Worm (Caenorhabditis elegans) whole organism, mixed stage, embryonic: Measurements from ENCODE around the gene F52B11.2.
A peak's percentile ranks its signal among the peaks of the same experiment; 100 is the strongest.

ENCODE experiments used
- M03D4.4 ChIP-seq: sonication (generic microtip); optimal IDR thresholded peaks from 2 replicates; lab custom pipeline; 2017; ENCODE audit warnings: mild to moderate bottlenecking, missing genetic modification characterization, missing compliant biosample characterization
- bed-3 ChIP-seq: fragments of 200-800 bp; sonication (Bioruptor generic); optimal IDR thresholded peaks from 3 replicates; lab custom pipeline; 2018; ENCODE audit warnings: mild to moderate bottlenecking, missing genetic modification characterization, moderate library complexity, missing compliant biosample characterization
- blmp-1 ChIP-seq: fragments of 150-350 bp; optimal IDR thresholded peaks from 2 replicates; lab custom pipeline; 2014; ENCODE audit warnings: missing biosample characterization, missing genetic modification characterization
- ceh-39 ChIP-seq: fragments of 150-350 bp; optimal IDR thresholded peaks from 2 replicates; lab custom pipeline; 2014; ENCODE audit warnings: missing biosample characterization, missing genetic modification characterization
- ceh-83 ChIP-seq: fragments of 200-800 bp; sonication (Bioruptor generic); optimal IDR thresholded peaks from 2 replicates; lab custom pipeline; 2018; ENCODE audit warnings: mild to moderate bottlenecking, missing genetic modification characterization, missing compliant biosample characterization
- ces-1 ChIP-seq: fragments of 150-350 bp; optimal IDR thresholded peaks from 2 replicates; lab custom pipeline; 2014; ENCODE audit warnings: missing biosample characterization, missing genetic modification reagents, missing genetic modification characterization
- cnd-1 ChIP-seq: fragments of 200-800 bp; sonication (Bioruptor generic); optimal IDR thresholded peaks from 2 replicates; lab custom pipeline; 2018; ENCODE audit warnings: mild to moderate bottlenecking, missing genetic modification characterization, missing compliant biosample characterization
- drap-1 ChIP-seq: fragments of 200-800 bp; sonication (Bioruptor generic); optimal IDR thresholded peaks from 3 replicates; lab custom pipeline; 2018; ENCODE audit warnings: mild to moderate bottlenecking, missing genetic modification characterization, missing compliant biosample characterization
- elt-1 ChIP-seq: sonication (generic microtip); optimal IDR thresholded peaks from 2 replicates; lab custom pipeline; 2017; ENCODE audit warnings: missing genetic modification characterization, mild to moderate bottlenecking, missing compliant biosample characterization, antibody characterized with exemption, moderate library complexity, borderline replicate concordance; ENCODE audit not compliant: insufficient read depth
- elt-3 ChIP-seq: fragments of 150-350 bp; optimal IDR thresholded peaks from 2 replicates; lab custom pipeline; 2014; ENCODE audit warnings: missing biosample characterization, missing genetic modification characterization
- flh-1 ChIP-seq: fragments of 200-800 bp; sonication (Bioruptor generic); optimal IDR thresholded peaks from 2 replicates; lab custom pipeline; 2018; ENCODE audit warnings: mild to moderate bottlenecking, missing genetic modification characterization, moderate library complexity, missing compliant biosample characterization
- hlh-1 ChIP-seq: fragments of 150-350 bp; optimal IDR thresholded peaks from 2 replicates; lab custom pipeline; 2014; ENCODE audit warnings: missing biosample characterization, missing genetic modification reagents, missing genetic modification characterization
- lin-13 ChIP-seq: fragments of 150-350 bp; optimal IDR thresholded peaks from 2 replicates; lab custom pipeline; 2014; ENCODE audit warnings: missing biosample characterization, missing genetic modification characterization
- lin-32 ChIP-seq: fragments of 200-800 bp; sonication (Bioruptor generic); optimal IDR thresholded peaks from 2 replicates; lab custom pipeline; 2018; ENCODE audit warnings: mild to moderate bottlenecking, missing genetic modification characterization, missing compliant biosample characterization
- lsy-2 ChIP-seq: fragments of 150-350 bp; optimal IDR thresholded peaks from 2 replicates; lab custom pipeline; 2014; ENCODE audit warnings: missing biosample characterization, missing genetic modification characterization
- mab-5 ChIP-seq: fragments of 150-350 bp; optimal IDR thresholded peaks from 2 replicates; lab custom pipeline; 2014; ENCODE audit warnings: missing biosample characterization, missing genetic modification characterization
- mep-1 ChIP-seq: fragments of 150-350 bp; optimal IDR thresholded peaks from 2 replicates; lab custom pipeline; 2017; ENCODE audit warnings: missing biosample characterization, missing genetic modification reagents, missing genetic modification characterization, inconsistent platforms
- mls-2 ChIP-seq: sonication (generic microtip); optimal IDR thresholded peaks from 2 replicates; lab custom pipeline; 2016; ENCODE audit warnings: mild to moderate bottlenecking, missing genetic modification characterization, moderate library complexity, missing compliant biosample characterization
- nhr-12 ChIP-seq: fragments of 150-350 bp; optimal IDR thresholded peaks from 2 replicates; lab custom pipeline; 2014; ENCODE audit warnings: missing biosample characterization, missing genetic modification characterization
- nhr-2 ChIP-seq: fragments of 150-350 bp; optimal IDR thresholded peaks from 2 replicates; lab custom pipeline; 2014; ENCODE audit warnings: missing biosample characterization, missing genetic modification characterization
- nhr-237 ChIP-seq: fragments of 150-350 bp; optimal IDR thresholded peaks from 2 replicates; lab custom pipeline; 2014; ENCODE audit warnings: missing biosample characterization, missing genetic modification characterization
- nhr-28 ChIP-seq: fragments of 150-350 bp; optimal IDR thresholded peaks from 2 replicates; lab custom pipeline; 2014; ENCODE audit warnings: missing biosample characterization, missing genetic modification characterization
- nhr-76 ChIP-seq: sonication (generic microtip); optimal IDR thresholded peaks from 2 replicates; lab custom pipeline; 2017; ENCODE audit warnings: missing biosample characterization, missing genetic modification characterization
- pha-4 ChIP-seq: fragments of 150-350 bp; optimal IDR thresholded peaks from 2 replicates; lab custom pipeline; 2018; ENCODE audit warnings: missing biosample characterization, missing genetic modification reagents, missing genetic modification characterization
- sem-2 ChIP-seq: fragments of 200-800 bp; sonication (Bioruptor generic); optimal IDR thresholded peaks from 2 replicates; lab custom pipeline; 2018; ENCODE audit warnings: mild to moderate bottlenecking, missing genetic modification characterization, missing compliant biosample characterization
- sptf-1 ChIP-seq: sonication (generic microtip); optimal IDR thresholded peaks from 2 replicates; lab custom pipeline; 2017; ENCODE audit warnings: mild to moderate bottlenecking, missing genetic modification characterization, moderate library complexity, missing compliant biosample characterization
- tbx-8 ChIP-seq: fragments of 200-800 bp; sonication (Bioruptor generic); optimal IDR thresholded peaks from 2 replicates; lab custom pipeline; 2018; ENCODE audit warnings: mild to moderate bottlenecking, missing genetic modification characterization, moderate library complexity, missing compliant biosample characterization
- unc-120 ChIP-seq: sonication (generic microtip); optimal IDR thresholded peaks from 2 replicates; lab custom pipeline; 2017; ENCODE audit warnings: missing genetic modification characterization, missing compliant biosample characterization; ENCODE audit not compliant: poor library complexity, severe bottlenecking
- ztf-11 ChIP-seq: fragments of 150-350 bp; optimal IDR thresholded peaks from 2 replicates; lab custom pipeline; 2014; ENCODE audit warnings: missing biosample characterization, missing genetic modification characterization

F52B11.2 gene

DNA sequence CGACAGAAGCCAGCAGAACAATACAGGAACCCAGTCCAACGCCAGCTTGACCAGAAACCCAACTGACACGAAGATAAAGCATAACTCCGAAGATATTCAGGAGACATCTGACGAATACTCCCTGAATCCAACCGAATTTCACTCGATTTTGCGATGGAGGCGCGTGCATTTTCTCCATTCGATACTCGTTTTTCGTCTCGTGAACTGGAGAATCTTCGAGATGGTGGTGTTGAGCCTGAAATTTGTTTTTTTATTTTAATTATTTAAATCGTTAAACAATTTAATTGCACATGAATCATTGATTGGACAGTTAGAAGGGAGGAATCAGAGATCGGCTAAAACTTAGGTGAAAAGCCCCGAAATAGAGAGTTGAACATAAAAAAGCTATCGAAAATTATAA lies 31.0 kb downstream of the F52B11.2 start:
- TF ChIP-seq drap-1 (GFP tag; lab: Kevin White, UChicago) = no peak
- TF ChIP-seq pha-4 (tag; lab: Kevin White, UChicago) = no peak
- no peak for TF ChIP-seq blmp-1 (tag; lab: Kevin White, UChicago)
- no peak for TF ChIP-seq cnd-1 (tag; lab: Kevin White, UChicago)
- TF ChIP-seq mab-5 = no peak
- TF ChIP-seq bed-3 (GFP tag; lab: Kevin White, UChicago) = no peak
- TF ChIP-seq unc-120 = no peak
- TF ChIP-seq mep-1 (tag; lab: Kevin White, UChicago) = no peak
- no peak for TF ChIP-seq M03D4.4
- no peak for TF ChIP-seq mls-2 (tag; lab: Kevin White, UChicago)
- TF ChIP-seq ceh-39 (tag; lab: Kevin White, UChicago) = no peak
- TF ChIP-seq nhr-76 (tag; lab: Kevin White, UChicago) = no peak
- TF ChIP-seq nhr-28 = no peak
- TF ChIP-seq ztf-11 (tag; lab: Kevin White, UChicago) = no peak
- no peak for TF ChIP-seq nhr-237 (tag; lab: Kevin White, UChicago)
- no peak for TF ChIP-seq elt-1 (tag; lab: Kevin White, UChicago)

DNA sequence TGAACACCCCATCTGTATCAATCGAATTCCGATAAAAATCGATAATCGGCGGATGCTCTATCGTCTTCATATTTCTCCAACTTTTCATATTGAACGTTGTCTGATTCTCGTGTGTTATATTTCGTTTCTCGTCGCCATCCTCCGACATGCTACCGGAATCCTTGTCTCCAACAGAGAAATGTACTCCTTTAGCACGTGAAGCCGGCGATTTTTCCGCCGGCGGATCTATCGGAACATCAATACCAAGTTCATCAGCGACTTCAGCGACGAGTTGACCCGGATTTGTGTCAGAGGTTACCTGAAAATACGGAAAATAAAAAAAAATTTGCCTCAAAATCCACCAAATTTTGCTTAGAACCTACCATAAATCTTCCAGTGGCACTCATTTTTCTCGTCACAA lies 31.7 kb downstream of the F52B11.2 start:
- no peak for TF ChIP-seq nhr-237 (tag; lab: Kevin White, UChicago)
- no peak for TF ChIP-seq sem-2 (GFP tag; lab: Kevin White, UChicago)
- TF ChIP-seq mep-1 (tag; lab: Kevin White, UChicago) = no peak
- TF ChIP-seq flh-1 = no peak
- no peak for TF ChIP-seq elt-1 (tag; lab: Kevin White, UChicago)
- no peak for TF ChIP-seq lin-13
- TF ChIP-seq blmp-1 (tag; lab: Kevin White, UChicago) = no peak
- TF ChIP-seq bed-3 (GFP tag; lab: Kevin White, UChicago) = no peak
- TF ChIP-seq ces-1 (GFP tag; lab: Kevin White, UChicago) = no peak
- no peak for TF ChIP-seq ceh-83 (GFP tag; lab: Kevin White, UChicago)
- no peak for TF ChIP-seq nhr-12 (tag; lab: Kevin White, UChicago)
- TF ChIP-seq M03D4.4 = no peak
- TF ChIP-seq nhr-28 = no peak
- no peak for TF ChIP-seq tbx-8
- TF ChIP-seq lsy-2 (tag; lab: Kevin White, UChicago) = no peak
- no peak for TF ChIP-seq nhr-2 (tag; lab: Kevin White, UChicago)
- no peak for TF ChIP-seq pha-4 (tag; lab: Kevin White, UChicago)

DNA sequence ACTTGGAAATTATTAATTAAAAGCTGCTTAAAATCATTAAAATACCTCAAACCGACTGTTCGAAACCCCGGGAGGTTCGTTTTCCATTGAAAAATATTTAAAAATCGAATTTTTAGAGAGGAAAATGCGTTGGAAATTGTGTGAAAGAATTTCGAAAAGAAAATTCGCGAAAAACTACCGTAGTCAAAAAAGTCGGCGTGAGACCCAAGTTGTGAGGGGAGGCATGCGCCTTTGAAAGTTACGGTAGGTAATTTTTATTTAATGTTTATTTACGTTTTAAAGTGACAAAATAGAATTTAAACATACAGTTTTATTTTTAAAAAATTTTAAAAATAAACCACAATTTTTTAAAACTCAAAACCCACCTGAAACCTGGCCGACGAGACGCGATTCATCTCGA lies 32.2 kb downstream of the F52B11.2 start:
- TF ChIP-seq mep-1 (tag; lab: Kevin White, UChicago) (no peak), tbx-8 (no peak), lin-32 (no peak), ceh-83 (GFP tag; lab: Kevin White, UChicago) (no peak), nhr-12 (tag; lab: Kevin White, UChicago) (no peak), lin-13 (no peak), elt-3 (tag; lab: Kevin White, UChicago) (no peak), lsy-2 (tag; lab: Kevin White, UChicago) (no peak), sptf-1 (tag; lab: Kevin White, UChicago) (no peak), hlh-1 (no peak)

DNA sequence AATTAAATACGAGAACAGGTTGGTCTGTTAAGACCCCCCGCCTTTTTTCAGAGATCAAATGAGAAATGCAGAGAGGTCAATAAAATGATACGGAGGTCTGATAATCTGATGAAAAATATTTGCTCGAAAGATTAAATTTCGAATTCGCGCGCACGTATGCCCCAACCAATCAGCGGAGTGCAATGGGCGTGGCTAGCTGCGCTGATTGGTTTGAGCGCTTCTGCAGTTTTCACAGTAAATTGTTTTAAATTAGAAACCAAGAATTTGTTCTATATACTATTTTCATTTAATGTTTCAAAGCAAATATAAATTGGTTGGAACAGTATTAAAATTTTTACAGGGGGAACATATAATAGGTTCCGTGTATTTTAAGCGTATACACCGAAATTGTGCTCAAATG lies 36.0 kb downstream of the F52B11.2 start:
- TF ChIP-seq pha-4 (tag; lab: Kevin White, UChicago) (peak; percentile 47), elt-3 (tag; lab: Kevin White, UChicago) (no peak)

DNA sequence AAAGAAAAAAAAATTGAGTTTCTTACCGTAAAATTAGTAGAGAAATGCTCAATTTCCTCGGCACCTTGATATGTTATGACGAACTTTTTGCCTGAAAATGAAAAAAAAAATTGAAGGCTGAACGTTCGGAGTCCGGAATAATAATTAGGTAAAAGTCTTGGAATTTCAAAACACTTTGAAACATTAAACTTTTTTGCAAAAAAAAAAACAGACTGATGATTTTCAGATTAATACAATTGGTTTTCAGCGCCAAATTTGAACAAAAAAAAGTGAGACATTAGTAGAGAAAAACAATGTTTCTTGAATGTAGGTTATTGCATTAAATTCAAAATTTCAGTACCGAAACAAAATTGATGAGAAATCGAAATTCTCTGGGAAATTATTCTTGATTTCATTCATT lies 40.6 kb downstream of the F52B11.2 start, which contains the start of gene nkcc-1:
Gene nkcc-1 (minus strand): TSS at position 101 of the 400 bp plus-strand sequence.
- no peak for TF ChIP-seq drap-1 (GFP tag; lab: Kevin White, UChicago)
- no peak for TF ChIP-seq mab-5
- TF ChIP-seq lsy-2 (tag; lab: Kevin White, UChicago) = no peak
